Worm (Caenorhabditis elegans): ENCODE results near the gene vha-2.

- TF ChIP-seq daf-8 (GFP tag; IDR thresholded peaks at IDR 0.05): no peak
- TF ChIP-seq ZK337.2 (GFP tag; IDR thresholded peaks at IDR 0.05): no peak
- no peak for TF ChIP-seq R02D3.7 (tag; optimal IDR thresholded peaks at IDR 0.05)
- TF ChIP-seq snpc-4 (tag; optimal IDR thresholded peaks at IDR 0.05): no peak
Observed at ce11 chrIII:9752852-9753251, 29.1 kb upstream of the vha-2 start, which contains the start of gene ech-6.

Measured in whole organism, L4 larva.